Worm (Caenorhabditis elegans): ENCODE data around the gene ZK287.4.

Gene ZK287.4

DNA sequence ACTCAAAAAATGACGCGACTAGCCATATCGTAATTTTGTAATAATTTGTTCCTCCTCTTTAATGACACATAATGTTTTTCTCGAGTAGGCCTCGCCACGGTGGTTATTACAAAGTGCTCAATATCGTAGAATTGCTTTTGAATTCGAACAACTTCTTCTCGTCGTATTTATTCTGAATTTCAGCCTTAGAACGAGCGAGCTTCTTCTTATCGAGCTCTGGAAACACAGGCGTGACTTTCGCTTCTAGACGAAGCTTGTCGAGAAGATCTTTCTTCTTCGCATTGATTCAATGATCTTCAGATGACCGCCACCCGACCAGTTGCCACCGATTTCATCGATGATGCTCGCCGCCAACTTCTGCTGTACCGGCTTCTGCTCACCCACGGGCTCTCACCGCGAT is 34.2 kb downstream of the ZK287.4 start, which contains the start of gene T06E4.21:
TSS of gene T06E4.21 (plus strand) at position 301 of the 400 bp plus-strand sequence.
- TF ChIP-seq F49E8.2 (tag; optimal IDR thresholded peaks at IDR 0.05; ENCODE audit: insufficient read depth) (no peak), lsl-1 (GFP tag; optimal IDR thresholded peaks at IDR 0.05) (no peak), rpc-1 (optimal IDR thresholded peaks at IDR 0.05) (no peak), rpc-1 (tag; optimal IDR thresholded peaks at IDR 0.05) (no peak), ztf-25 (GFP tag; IDR thresholded peaks at IDR 0.05) (no peak), repo-1 (tag; optimal IDR thresholded peaks at IDR 0.05) (no peak), K12H6.12 (tag; optimal IDR thresholded peaks at IDR 0.05) (no peak), Y56A3A.18 (GFP tag; IDR thresholded peaks at IDR 0.05) (no peak), egrh-3 (GFP tag; IDR thresholded peaks at IDR 0.05) (no peak), F39B2.1 (GFP tag; IDR thresholded peaks at IDR 0.05) (no peak), attf-3 (GFP tag; conservative IDR thresholded peaks at IDR 0.05) (no peak), aptf-3 (GFP tag; IDR thresholded peaks at IDR 0.05) (no peak), efl-1 (GFP tag; optimal IDR thresholded peaks at IDR 0.05) (no peak), B0019.2 (GFP tag; conservative IDR thresholded peaks at IDR 0.05) (no peak), lin-26 (GFP tag; IDR thresholded peaks at IDR 0.05) (no peak), mes-4 (tag; optimal IDR thresholded peaks at IDR 0.05) (no peak), lin-40 (tag; optimal IDR thresholded peaks at IDR 0.05) (no peak), madf-10 (tag; optimal IDR thresholded peaks at IDR 0.05) (no peak), ceh-100 (GFP tag; IDR thresholded peaks at IDR 0.05) (no peak), aptf-2 (GFP tag; conservative IDR thresholded peaks at IDR 0.05) (no peak)

DNA sequence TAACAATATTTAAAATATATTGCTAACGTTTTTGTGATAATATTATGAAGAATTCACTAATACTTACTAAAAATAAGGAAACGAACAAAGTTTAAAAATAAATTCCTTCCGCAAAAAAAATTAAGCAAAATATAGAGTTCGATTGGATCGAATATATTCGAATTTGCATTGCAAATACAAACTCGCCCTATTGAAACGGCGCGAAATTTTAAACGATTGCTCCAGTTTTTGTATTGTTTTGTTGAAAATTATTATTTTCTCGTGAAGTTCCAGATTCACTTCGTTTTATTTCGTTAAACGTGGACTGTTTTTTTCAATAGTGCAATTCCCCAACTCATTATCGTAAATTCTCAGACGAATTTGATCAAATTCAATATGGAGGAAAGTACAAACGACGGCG is 40.0 kb downstream of the ZK287.4 start, which contains the start of the genes atl-1 and hcp-2:
TSS of gene atl-1 (minus strand) at position 89 of the 400 bp plus-strand sequence.
TSS of gene hcp-2 (plus strand) at position 353 of the 400 bp plus-strand sequence.
- TF ChIP-seq xnd-1 (tag; optimal IDR thresholded peaks at IDR 0.05), result no peak
- no peak for TF ChIP-seq ztf-3 (GFP tag; optimal IDR thresholded peaks at IDR 0.05)
- TF ChIP-seq K12H6.12 (tag; optimal IDR thresholded peaks at IDR 0.05), result no peak
- peak; percentile 48; the same call in 1 of the 2 replicates for TF ChIP-seq madf-6 (GFP tag; IDR thresholded peaks at IDR 0.05)
- TF ChIP-seq dpl-1 (GFP tag; optimal IDR thresholded peaks at IDR 0.05), result peak; percentile 34
- TF ChIP-seq rpc-1 (optimal IDR thresholded peaks at IDR 0.05), result no peak
- TF ChIP-seq rpc-1 (tag; optimal IDR thresholded peaks at IDR 0.05), result no peak
- TF ChIP-seq chd-7 (tag; optimal IDR thresholded peaks at IDR 0.05), result no peak
- TF ChIP-seq zfh-2 (GFP tag; conservative IDR thresholded peaks at IDR 0.05), result no peak
- TF ChIP-seq ZK185.1 (tag; optimal IDR thresholded peaks at IDR 0.05; ENCODE audit: poor library complexity, severe bottlenecking), result no peak
- peak; percentile 3 for TF ChIP-seq lin-54 (GFP tag; optimal IDR thresholded peaks at IDR 0.05)
- no peak for TF ChIP-seq nhr-90 (tag; optimal IDR thresholded peaks at IDR 0.05)
- 0 out of 2 replicates have a peak, but pooled peaks have one; percentile 14 for TF ChIP-seq D2030.7 (GFP tag; IDR thresholded peaks at IDR 0.05)
- TF ChIP-seq snpc-3.4 (tag; optimal IDR thresholded peaks at IDR 0.05), result no peak
- TF ChIP-seq rec-8 (tag; optimal IDR thresholded peaks at IDR 0.05), result no peak
- peak; percentile 26 for TF ChIP-seq lsl-1 (GFP tag; optimal IDR thresholded peaks at IDR 0.05)
- peak; percentile 74 for TF ChIP-seq efl-1 (GFP tag; optimal IDR thresholded peaks at IDR 0.05)
- TF ChIP-seq ztf-6 (GFP tag; IDR thresholded peaks at IDR 0.05), result no peak
- TF ChIP-seq ceh-27 (GFP tag; optimal IDR thresholded peaks at IDR 0.05), result no peak
- no peak for TF ChIP-seq aptf-3 (GFP tag; IDR thresholded peaks at IDR 0.05)
- TF ChIP-seq Y95B8A.8 (GFP tag; IDR thresholded peaks at IDR 0.05), result no peak
- no peak for TF ChIP-seq die-1 (tag; optimal IDR thresholded peaks at IDR 0.05)
- TF ChIP-seq ceh-91 (GFP tag; IDR thresholded peaks at IDR 0.05), result no peak
- no peak for TF ChIP-seq tbx-9 (tag; optimal IDR thresholded peaks at IDR 0.05; ENCODE audit: borderline replicate concordance)

Data from whole organism, young adult.